In genomic region chrII:4747063-4747462, ce11 we compare ENCODE assay signal across 1 worm cellular context.
TF ChIP-seq lines count a peak whose summit lies in the region.

No protein-coding gene starts in this region.

TF ChIP-seq in whole organism, L1 larva, 84 proteins besides CTCF, POLR2A, EP300 and RAD21 (continued from another document):
- TF ChIP-seq ceh-88 (GFP tag; IDR thresholded peaks at IDR 0.05; lab: Robert Waterston, UW), result no peak
- no peak for TF ChIP-seq lsy-2 (tag; optimal IDR thresholded peaks at IDR 0.05; lab: Kevin White, UChicago)
- no peak for TF ChIP-seq mep-1 (tag; optimal IDR thresholded peaks at IDR 0.05; lab: Kevin White, UChicago)
- TF ChIP-seq nhr-85 (tag; lab: Kevin White, UChicago), result peak; percentile 84
- TF ChIP-seq nhr-47 (tag; optimal IDR thresholded peaks at IDR 0.05; lab: Kevin White, UChicago), result peak; percentile 30
- no peak for TF ChIP-seq nhr-77 (tag; optimal IDR thresholded peaks at IDR 0.05; lab: Kevin White, UChicago)
- no peak for TF ChIP-seq pag-3 (tag; optimal IDR thresholded peaks at IDR 0.05; lab: Kevin White, UChicago; ENCODE audit: borderline replicate concordance, insufficient read depth)
- TF ChIP-seq nhr-20 (tag; optimal IDR thresholded peaks at IDR 0.05; lab: Kevin White, UChicago), result peak; percentile 24
- no peak for TF ChIP-seq isw-1 (GFP tag; IDR thresholded peaks at IDR 0.05; lab: Robert Waterston, UW)
- no peak for TF ChIP-seq snpc-4 (tag; optimal IDR thresholded peaks at IDR 0.05; lab: Kevin White, UChicago)
- peak in 2 of 6 experiments; percentile 13 to 55 for TF ChIP-seq elt-3 (tag; optimal IDR thresholded peaks at IDR 0.05; lab: Kevin White, UChicago)
- no peak for TF ChIP-seq unc-98 (GFP tag; IDR thresholded peaks at IDR 0.05; lab: Robert Waterston, UW)
- peak; percentile 40 for TF ChIP-seq nhr-19 (GFP tag; conservative IDR thresholded peaks at IDR 0.05; lab: Robert Waterston, UW)
- no peak for TF ChIP-seq xbp-1 (tag; optimal IDR thresholded peaks at IDR 0.05; lab: Kevin White, UChicago)
- TF ChIP-seq ceh-8 (GFP tag; optimal IDR thresholded peaks at IDR 0.05; lab: Kevin White, UChicago), result no peak
- peak; percentile 32 for TF ChIP-seq blmp-1 (tag; optimal IDR thresholded peaks at IDR 0.05; lab: Kevin White, UChicago)
- TF ChIP-seq lin-35 (GFP tag; optimal IDR thresholded peaks at IDR 0.05; lab: Kevin White, UChicago), result peak in 1 of 2 experiments; percentile 8
- TF ChIP-seq mdl-1 (tag; optimal IDR thresholded peaks at IDR 0.05; lab: Kevin White, UChicago), result peak in 1 of 2 experiments; percentile 44
- no peak for TF ChIP-seq efl-1 (optimal IDR thresholded peaks at IDR 0.05; lab: Kevin White, UChicago)
- TF ChIP-seq efl-1 (GFP tag; optimal IDR thresholded peaks at IDR 0.05 in 1 of 2; lab: Kevin White, UChicago), result no peak
- TF ChIP-seq ces-1 (GFP tag; optimal IDR thresholded peaks at IDR 0.05; lab: Kevin White, UChicago), result no peak
- TF ChIP-seq ceh-90 (tag; optimal IDR thresholded peaks at IDR 0.05; lab: Kevin White, UChicago), result no peak
- TF ChIP-seq lir-3 (tag; optimal IDR thresholded peaks at IDR 0.05; lab: Kevin White, UChicago; ENCODE audit: poor library complexity), result no peak
- TF ChIP-seq grh-1 (GFP tag; IDR thresholded peaks at IDR 0.05; lab: Robert Waterston, UW), result 0 out of 2 replicates have a peak, but pooled peaks have one; percentile 6
